Fruit fly (Drosophila melanogaster) whole organism, embryonic: ENCODE results near the gene Prdm13.
A peak's percentile ranks its signal among the peaks of the same experiment; 100 is the strongest.

Source experiments
- CG1024 ChIP-seq: fragments of 200-800 bp; sonication (Bioruptor generic); IDR thresholded peaks from 2 replicates; pipeline ENCODE4 v1.3.6; 2022; ENCODE audit warnings: missing biosample characterization, missing genetic modification characterization
- CG10462 ChIP-seq: fragments of 200-800 bp; sonication (Bioruptor generic); optimal IDR thresholded peaks from 2 replicates; lab custom pipeline; 2016; ENCODE audit warnings: missing biosample characterization, missing genetic modification characterization
- CG11456 ChIP-seq: fragments of 200-800 bp; sonication (Bioruptor generic); IDR thresholded peaks from 3 replicates; pipeline ENCODE4 v1.3.6; 2022; ENCODE audit warnings: missing biosample characterization, missing genetic modification characterization
- CG12219 ChIP-seq: fragments of 200-800 bp; sonication (Bioruptor generic); optimal IDR thresholded peaks from 3 replicates; lab custom pipeline; 2018; ENCODE audit warnings: missing biosample characterization, mild to moderate bottlenecking, missing genetic modification characterization
- CG14965 ChIP-seq: fragments of 200-800 bp; sonication (Bioruptor generic); optimal IDR thresholded peaks from 2 replicates; lab custom pipeline; 2016; ENCODE audit warnings: missing biosample characterization, missing genetic modification characterization, borderline replicate concordance
- CG17328 ChIP-seq: fragments of 200-800 bp; sonication (Bioruptor generic); IDR thresholded peaks from 2 replicates; pipeline ENCODE4 v1.3.6; 2022; ENCODE audit warnings: missing biosample characterization, missing genetic modification characterization
- CG2129 ChIP-seq: fragments of 200-800 bp; sonication (Bioruptor generic); IDR thresholded peaks from 2 replicates; pipeline ENCODE4 v1.3.6; 2022; ENCODE audit warnings: missing biosample characterization, missing genetic modification characterization; ENCODE audit not compliant: partially characterized antibody
- CG33213 ChIP-seq: fragments of 200-800 bp; sonication (Bioruptor generic); optimal IDR thresholded peaks from 3 replicates; lab custom pipeline; 2016; ENCODE audit warnings: missing biosample characterization, missing genetic modification characterization
- CG3407 ChIP-seq: fragments of 200-800 bp; sonication (Bioruptor generic); optimal IDR thresholded peaks from 2 replicates; lab custom pipeline; 2018; ENCODE audit warnings: missing biosample characterization, mild to moderate bottlenecking, missing genetic modification characterization
- CG3838 ChIP-seq: fragments of 200-800 bp; sonication (Bioruptor generic); optimal IDR thresholded peaks from 3 replicates; lab custom pipeline; 2016; ENCODE audit warnings: missing biosample characterization, missing genetic modification characterization
- CG3847 ChIP-seq: fragments of 200-800 bp; sonication (Bioruptor generic); IDR thresholded peaks from 2 replicates; pipeline ENCODE4 v1.3.6; 2022; ENCODE audit warnings: missing biosample characterization, missing genetic modification characterization
- CG4360 ChIP-seq: fragments of 200-800 bp; sonication (Bioruptor generic); IDR thresholded peaks from 2 replicates; pipeline ENCODE4 v1.3.6; 2022; ENCODE audit warnings: missing biosample characterization, missing genetic modification characterization
- CG9727 ChIP-seq: fragments of 200-800 bp; sonication (Bioruptor generic); optimal IDR thresholded peaks from 3 replicates; lab custom pipeline; 2017; ENCODE audit warnings: missing biosample characterization, mild to moderate bottlenecking, missing genetic modification characterization
- CG9932 ChIP-seq: fragments of 200-800 bp; sonication (Bioruptor generic); IDR thresholded peaks from 2 replicates; pipeline ENCODE4 v1.3.6; 2022; ENCODE audit warnings: missing biosample characterization, missing genetic modification characterization
- CrebB ChIP-seq: fragments of 200-800 bp; sonication (Bioruptor generic); optimal IDR thresholded peaks from 3 replicates; lab custom pipeline; 2018; ENCODE audit warnings: missing biosample characterization, mild to moderate bottlenecking, missing genetic modification characterization
- Dll ChIP-seq: fragments of 200-800 bp; sonication (Bioruptor generic); IDR thresholded peaks from 4 replicates; pipeline ENCODE4 v1.3.6; 2022; ENCODE audit warnings: missing biosample characterization, missing genetic modification characterization; ENCODE audit not compliant: partially characterized antibody
- Drgx ChIP-seq: fragments of 200-800 bp; sonication (Bioruptor generic); IDR thresholded peaks from 2 replicates; pipeline ENCODE4 v1.3.6; 2022; ENCODE audit warnings: missing biosample characterization, missing genetic modification characterization
- HLH54F ChIP-seq: fragments of 200-800 bp; sonication (Bioruptor generic); optimal IDR thresholded peaks from 3 replicates; lab custom pipeline; 2016; ENCODE audit warnings: missing biosample characterization, missing genetic modification characterization
- HLHmδ ChIP-seq: fragments of 200-800 bp; sonication (Bioruptor generic); optimal IDR thresholded peaks from 2 replicates; lab custom pipeline; 2018; ENCODE audit warnings: missing biosample characterization, mild to moderate bottlenecking, missing genetic modification characterization, moderate library complexity
- Hr78 ChIP-seq, 2 experiments: fragments of 200-800 bp in 1 of 2; fragments of >200 bp in 1 of 2; sonication (Bioruptor generic) in 1 of 2; optimal IDR thresholded peaks; 2 replicates each; lab custom pipeline; 2017 to 2019; ENCODE audit warnings: missing biosample characterization in 2 of 2, missing genetic modification characterization in 2 of 2, mild to moderate bottlenecking in 1 of 2, moderate library complexity in 1 of 2
- Lpt ChIP-seq: fragments of >200 bp; optimal IDR thresholded peaks from 2 replicates; lab custom pipeline; 2018; ENCODE audit warnings: missing biosample characterization, missing genetic modification characterization
- NfI ChIP-seq: fragments of 200-800 bp; sonication (Bioruptor generic); optimal IDR thresholded peaks from 3 replicates; lab custom pipeline; 2018; ENCODE audit warnings: missing biosample characterization, mild to moderate bottlenecking, missing genetic modification characterization, moderate library complexity
- Opbp ChIP-seq: fragments of 200-800 bp; sonication (Bioruptor generic); IDR thresholded peaks from 3 replicates; pipeline ENCODE4 v1.3.6; 2022; ENCODE audit warnings: missing biosample characterization, missing genetic modification characterization; ENCODE audit not compliant: partially characterized antibody
- PHDP ChIP-seq: fragments of 200-800 bp; sonication (Bioruptor generic); optimal IDR thresholded peaks from 3 replicates; lab custom pipeline; 2018; ENCODE audit warnings: missing biosample characterization, mild to moderate bottlenecking, missing genetic modification characterization, moderate library complexity
- Ravus ChIP-seq: fragments of 200-800 bp; sonication (Bioruptor generic); IDR thresholded peaks from 2 replicates; pipeline ENCODE4 v1.3.6; 2022; ENCODE audit warnings: missing biosample characterization, missing genetic modification characterization
- Rfx ChIP-seq: fragments of 200-800 bp; sonication (Bioruptor generic); IDR thresholded peaks from 2 replicates; pipeline ENCODE4 v1.3.6; 2022; ENCODE audit warnings: missing biosample characterization, missing genetic modification characterization
- Sry-δ ChIP-seq: fragments of 200-800 bp; sonication (Bioruptor generic); optimal IDR thresholded peaks from 2 replicates; lab custom pipeline; 2016; ENCODE audit warnings: missing biosample characterization, missing genetic modification characterization
- amos ChIP-seq: fragments of 200-800 bp; sonication (Bioruptor generic); IDR thresholded peaks from 2 replicates; pipeline ENCODE4 v1.3.6; 2022; ENCODE audit warnings: missing biosample characterization, missing genetic modification characterization; ENCODE audit not compliant: partially characterized antibody
- ap ChIP-seq: fragments of 200-800 bp; sonication (Bioruptor generic); IDR thresholded peaks from 2 replicates; pipeline ENCODE4 v1.3.6; 2022; ENCODE audit warnings: missing biosample characterization, missing genetic modification characterization
- ato ChIP-seq: fragments of 200-800 bp; sonication (Bioruptor generic); IDR thresholded peaks from 2 replicates; pipeline ENCODE4 v1.3.6; 2022; ENCODE audit warnings: missing biosample characterization, missing genetic modification characterization; ENCODE audit not compliant: partially characterized antibody
- bbx ChIP-seq: fragments of 200-800 bp; sonication (Bioruptor generic); IDR thresholded peaks from 2 replicates; pipeline ENCODE4 v1.3.6; 2022; ENCODE audit warnings: missing biosample characterization, missing genetic modification characterization; ENCODE audit not compliant: partially characterized antibody
- chinmo ChIP-seq: fragments of 200-800 bp; sonication (Bioruptor generic); IDR thresholded peaks from 4 replicates; pipeline ENCODE4 v1.3.6; 2022; ENCODE audit warnings: missing biosample characterization, missing genetic modification characterization; ENCODE audit not compliant: partially characterized antibody
- dan ChIP-seq: fragments of 200-800 bp; sonication (Bioruptor generic); IDR thresholded peaks from 2 replicates; pipeline ENCODE4 v1.3.6; 2022; ENCODE audit warnings: missing biosample characterization, missing genetic modification characterization
- ewg ChIP-seq: fragments of 200-800 bp; sonication (Bioruptor generic); optimal IDR thresholded peaks from 3 replicates; lab custom pipeline; 2017; ENCODE audit warnings: mild to moderate bottlenecking, missing biosample characterization, missing genetic modification reagents, missing genetic modification characterization
- gfzf ChIP-seq: fragments of 200-800 bp; sonication (Bioruptor generic); optimal IDR thresholded peaks from 2 replicates; lab custom pipeline; 2016; ENCODE audit warnings: missing biosample characterization, mild to moderate bottlenecking, missing genetic modification characterization, moderate library complexity
- gsb ChIP-seq: fragments of 200-800 bp; sonication (Bioruptor generic); IDR thresholded peaks from 2 replicates; pipeline ENCODE4 v1.3.6; 2022; ENCODE audit warnings: missing biosample characterization, missing genetic modification characterization
- jigr1 ChIP-seq: fragments of 200-800 bp; sonication (Bioruptor generic); IDR thresholded peaks from 3 replicates; pipeline ENCODE4 v1.3.6; 2022; ENCODE audit warnings: missing biosample characterization, missing genetic modification characterization
- lbe ChIP-seq: fragments of 200-800 bp; sonication (Bioruptor generic); optimal IDR thresholded peaks from 2 replicates; lab custom pipeline; 2016; ENCODE audit warnings: missing biosample characterization, mild to moderate bottlenecking, missing genetic modification characterization
- nom ChIP-seq: fragments of 200-800 bp; sonication (Bioruptor generic); optimal IDR thresholded peaks from 2 replicates; lab custom pipeline; 2017; ENCODE audit warnings: missing biosample characterization, missing genetic modification characterization, mild to moderate bottlenecking, moderate library complexity, missing genetic modification reagents
- pan ChIP-seq, 4 experiments: fragments of >200 bp in 3 of 4; fragments of 200-800 bp in 1 of 4; sonication (Bioruptor generic) in 1 of 4; optimal IDR thresholded peaks in 3 of 4; IDR thresholded peaks in 1 of 4; 2 replicates each; pipeline versions ENCODE4 v1.3.6 to Lab custom; 2017 to 2022; ENCODE audit warnings: missing biosample characterization in 2 of 4, missing genetic modification characterization in 2 of 4, mixed read lengths in 1 of 4
- peb ChIP-seq: fragments of 200-800 bp; sonication (Bioruptor generic); IDR thresholded peaks from 2 replicates; pipeline ENCODE4 v1.3.6; 2022; ENCODE audit warnings: missing biosample characterization, missing genetic modification characterization
- pita ChIP-seq: fragments of 200-800 bp; sonication (Bioruptor generic); optimal IDR thresholded peaks from 2 replicates; lab custom pipeline; 2017; ENCODE audit warnings: missing biosample characterization, mild to moderate bottlenecking, missing genetic modification characterization
- slp2 ChIP-seq: fragments of 200-800 bp; sonication (Bioruptor generic); optimal IDR thresholded peaks from 2 replicates; lab custom pipeline; 2016; ENCODE audit warnings: missing biosample characterization, missing genetic modification characterization
- sqz ChIP-seq: fragments of 200-800 bp; sonication (Bioruptor generic); optimal IDR thresholded peaks from 3 replicates; lab custom pipeline; 2018; ENCODE audit warnings: missing biosample characterization, mild to moderate bottlenecking, missing genetic modification characterization
- tup ChIP-seq: fragments of 200-800 bp; sonication (Bioruptor generic); optimal IDR thresholded peaks from 2 replicates; lab custom pipeline; 2016; ENCODE audit warnings: missing biosample characterization, mild to moderate bottlenecking, missing genetic modification characterization, moderate library complexity
- tx ChIP-seq: fragments of 200-800 bp; sonication (Bioruptor generic); optimal IDR thresholded peaks from 2 replicates; lab custom pipeline; 2016; ENCODE audit warnings: missing biosample characterization, missing genetic modification characterization
- zf30C ChIP-seq: fragments of 200-800 bp; sonication (Bioruptor generic); optimal IDR thresholded peaks from 3 replicates; lab custom pipeline; 2018; ENCODE audit warnings: missing biosample characterization, mild to moderate bottlenecking, missing genetic modification characterization

Prdm13 gene

DNA sequence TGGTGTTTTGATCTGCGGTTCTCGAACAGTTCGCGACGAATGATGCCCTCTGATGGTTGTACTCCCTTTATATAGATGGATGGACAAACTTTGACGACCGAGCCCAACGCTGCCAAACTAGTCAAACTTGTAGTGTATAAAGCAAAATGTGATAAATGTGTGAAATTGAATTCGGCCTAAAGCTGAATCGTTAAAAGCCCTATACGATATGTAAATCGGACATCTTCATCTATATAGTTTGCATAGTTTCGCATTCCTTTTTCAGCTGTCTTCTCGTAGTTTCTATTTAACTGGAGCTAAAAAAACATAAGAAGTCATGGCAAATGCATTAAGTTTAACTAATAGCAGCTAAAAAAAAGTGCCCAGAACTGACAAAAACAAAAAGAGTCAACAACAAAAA, 29.4 kb upstream of the Prdm13 start, which contains the start of gene Lcp65Ag2 (continued):
- no peak for TF ChIP-seq ap (GFP tag; lab: Robert Waterston, UW)
- no peak for TF ChIP-seq CG33213 (GFP tag; lab: Kevin White, UChicago)
- no peak for TF ChIP-seq lbe (GFP tag; lab: Kevin White, UChicago)
- TF ChIP-seq CG9727 (GFP tag; lab: Kevin White, UChicago): no peak
- no peak for TF ChIP-seq CG3838 (GFP tag; lab: Kevin White, UChicago)
- TF ChIP-seq gfzf (GFP tag; lab: Kevin White, UChicago): no peak
- TF ChIP-seq bbx (GFP tag; lab: Robert Waterston, UW): no peak
- TF ChIP-seq HLHmδ: no peak
- TF ChIP-seq sqz (GFP tag; lab: Kevin White, UChicago): no peak
- TF ChIP-seq chinmo (GFP tag; lab: Robert Waterston, UW): 0 out of 4 replicates have a peak, but pooled peaks have one; percentile 12
- peak; percentile 8; the same call in 1 of the 2 replicates for TF ChIP-seq amos (GFP tag; lab: Robert Waterston, UW)
- no peak for TF ChIP-seq ewg (GFP tag; lab: Kevin White, UChicago)
- no peak for TF ChIP-seq Dll (GFP tag; lab: Robert Waterston, UW)

DNA sequence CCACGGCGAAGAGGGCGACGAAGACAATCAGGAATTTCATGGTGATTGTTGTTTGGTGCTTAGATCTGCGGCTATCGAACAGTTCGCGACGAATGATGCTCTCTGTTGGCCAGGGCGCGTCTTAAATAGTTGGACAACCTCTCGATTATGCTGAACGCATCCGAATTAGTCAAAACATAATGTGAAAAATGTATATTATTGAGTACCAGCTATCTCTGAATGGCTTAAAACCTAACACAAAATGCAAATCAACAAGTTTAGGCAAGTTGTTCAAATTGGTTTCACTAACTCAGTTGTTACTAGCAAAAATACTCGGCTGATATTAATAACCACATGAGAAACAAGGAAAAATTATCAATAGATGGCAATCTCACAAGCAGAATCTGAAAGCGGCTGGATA, 27.8 kb upstream of the Prdm13 start, which contains the start of gene Lcp65Ag1:
TSS of gene Lcp65Ag1 (minus strand) at position 101 of the 400 bp plus-strand sequence.
- TF ChIP-seq slp2 (GFP tag; lab: Kevin White, UChicago) (no peak), ato (no peak), Lpt (GFP tag; lab: Kevin White, UChicago) (no peak), CG4360 (GFP tag; lab: Robert Waterston, UW) (no peak), CG11456 (GFP tag; lab: Robert Waterston, UW) (no peak), pan (optimal IDR thresholded peaks at IDR 0.05; lab: Kevin White, UChicago) (no peak), pan (GFP tag; optimal IDR thresholded peaks at IDR 0.05 in 1 of 2, IDR thresholded peaks at IDR 0.05 in 1 of 2) (no peak), Opbp (no peak), CG1024 (GFP tag; lab: Robert Waterston, UW) (no peak), Drgx (no peak), pita (GFP tag; lab: Kevin White, UChicago) (no peak), Sry-δ (GFP tag; lab: Kevin White, UChicago) (no peak), gsb (no peak), CG3407 (no peak), HLH54F (GFP tag; lab: Kevin White, UChicago) (no peak), CG14965 (GFP tag; lab: Kevin White, UChicago) (no peak), NfI (GFP tag; lab: Kevin White, UChicago) (no peak)

DNA sequence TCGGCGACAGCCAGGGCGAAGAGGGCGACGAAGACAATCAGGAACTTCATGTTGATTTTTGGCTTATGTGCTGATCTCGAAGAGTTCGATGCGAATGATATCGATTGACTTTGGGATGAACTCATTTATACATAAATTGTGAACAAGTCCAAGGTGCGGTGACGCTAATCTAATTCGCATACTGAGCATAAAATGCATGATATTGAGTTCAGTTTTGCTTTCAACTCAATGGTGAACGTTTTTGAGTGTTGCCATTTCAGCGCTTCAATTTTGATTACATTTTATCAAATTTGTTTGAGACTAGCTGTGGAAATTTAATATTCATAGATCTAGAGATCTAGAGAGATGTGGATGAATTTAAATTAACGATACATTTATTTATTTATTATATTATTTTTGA, 26.2 kb upstream of the Prdm13 start, which contains the start of gene Lcp65Af:
TSS of gene Lcp65Af (minus strand) at position 101 of the 400 bp plus-strand sequence.
- no peak for TF ChIP-seq CG2129
- TF ChIP-seq jigr1: no peak
- no peak for TF ChIP-seq dan (GFP tag; lab: Robert Waterston, UW)
- no peak for TF ChIP-seq tup (GFP tag; lab: Kevin White, UChicago)
- TF ChIP-seq CG9932 (GFP tag; lab: Robert Waterston, UW): no peak
- TF ChIP-seq PHDP (tag; lab: Kevin White, UChicago): no peak
- no peak for TF ChIP-seq zf30C (GFP tag; lab: Kevin White, UChicago)
- no peak for TF ChIP-seq Rfx (GFP tag; lab: Robert Waterston, UW)
- TF ChIP-seq peb: no peak
- TF ChIP-seq Hr78 (GFP tag; optimal IDR thresholded peaks at IDR 0.05; lab: Kevin White, UChicago): no peak
- no peak for TF ChIP-seq CG10462
- no peak for TF ChIP-seq CG3847 (GFP tag; lab: Robert Waterston, UW)
- TF ChIP-seq CG12219: no peak
- TF ChIP-seq Ravus: no peak
- no peak for TF ChIP-seq gfzf (GFP tag; lab: Kevin White, UChicago)
- TF ChIP-seq tx: no peak
- no peak for TF ChIP-seq CG17328 (GFP tag; lab: Robert Waterston, UW)
- TF ChIP-seq nom (GFP tag; lab: Kevin White, UChicago): no peak
- no peak for TF ChIP-seq CrebB (tag; lab: Kevin White, UChicago)
